Worm (Caenorhabditis elegans): ENCODE results near the gene nlp-24.

nlp-24 gene

ce11 chrV:11616813-11617212 lies 637 bp downstream of the nlp-24 start:
- 0 out of 2 replicates have a peak, but pooled peaks have one; percentile 71 for TF ChIP-seq zfp-3 (GFP tag; conservative IDR thresholded peaks at IDR 0.05)
- TF ChIP-seq madf-5 (GFP tag; IDR thresholded peaks at IDR 0.05), result 0 out of 4 replicates have a peak, but pooled peaks of 1 of the 2 experiments have one; percentile 11
- TF ChIP-seq unc-62 (GFP tag; optimal IDR thresholded peaks at IDR 0.05 in 1 of 2), result peak in 1 of 2 experiments; percentile 45
- TF ChIP-seq unc-62 (tag; optimal IDR thresholded peaks at IDR 0.05), result no peak
- TF ChIP-seq aha-1 (tag), result peak; percentile 84
- TF ChIP-seq saeg-2 (GFP tag; IDR thresholded peaks at IDR 0.05), result no peak
- TF ChIP-seq nhr-10 (tag; optimal IDR thresholded peaks at IDR 0.05), result peak; percentile 24
- TF ChIP-seq daf-16 (GFP tag; optimal IDR thresholded peaks at IDR 0.05), result no peak
- no peak for TF ChIP-seq daf-16 (tag; optimal IDR thresholded peaks at IDR 0.05)
- TF ChIP-seq zfp-2 (tag; optimal IDR thresholded peaks at IDR 0.05), result no peak
- TF ChIP-seq ama-1 (optimal IDR thresholded peaks at IDR 0.05), result peak; percentile 67

DNA sequence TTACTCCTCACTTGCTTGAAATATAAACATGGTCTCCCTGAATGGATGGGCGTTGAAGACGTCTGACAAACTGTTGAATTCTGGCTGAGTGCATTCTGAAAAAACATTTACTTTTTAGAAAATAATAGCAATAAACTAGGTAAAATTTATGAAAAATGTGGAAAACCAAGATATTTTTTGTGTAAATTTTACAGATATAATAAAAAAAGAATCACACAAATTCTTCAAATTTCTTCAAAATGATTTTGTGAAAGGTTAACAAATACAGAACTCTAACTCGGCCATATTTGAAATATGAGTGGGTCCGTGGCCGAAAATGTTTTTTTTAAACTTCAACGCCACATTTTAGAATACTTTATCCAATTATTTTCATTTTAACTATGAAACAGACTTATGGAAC lies 2.0 kb downstream of the nlp-24 start, which contains the start of gene glb-15:
TSS of gene glb-15 (minus strand) at position 101 of the 400 bp plus-strand sequence.
- TF ChIP-seq ceh-28 (tag; optimal IDR thresholded peaks at IDR 0.05), result no peak

ce11 chrV:11620081-11620480 lies 3.9 kb downstream of the nlp-24 start:
- TF ChIP-seq unc-62 (GFP tag; optimal IDR thresholded peaks at IDR 0.05 in 1 of 2) (peak in 1 of 2 experiments; percentile 47), unc-62 (tag; optimal IDR thresholded peaks at IDR 0.05) (no peak), nhr-48 (tag; optimal IDR thresholded peaks at IDR 0.05) (no peak)

- no peak for TF ChIP-seq Y5F2A.4 (GFP tag; optimal IDR thresholded peaks at IDR 0.05)
- TF ChIP-seq mdl-1 (tag; optimal IDR thresholded peaks at IDR 0.05), result no peak
- TF ChIP-seq lin-29 (GFP tag; IDR thresholded peaks at IDR 0.05), result no peak
- no peak for TF ChIP-seq zag-1 (tag; optimal IDR thresholded peaks at IDR 0.05)
- 0 out of 2 replicates have a peak, but pooled peaks have one; percentile 23 for TF ChIP-seq hmg-1.1 (GFP tag; IDR thresholded peaks at IDR 0.05)
- TF ChIP-seq daf-8 (GFP tag; IDR thresholded peaks at IDR 0.05), result no peak
- TF ChIP-seq ces-1 (GFP tag; optimal IDR thresholded peaks at IDR 0.05), result no peak
- TF ChIP-seq Y105C5A.15 (GFP tag; IDR thresholded peaks at IDR 0.05), result no peak
- no peak for TF ChIP-seq nhr-111 (GFP tag; optimal IDR thresholded peaks at IDR 0.05)
- no peak for TF ChIP-seq nhr-28 (tag; optimal IDR thresholded peaks at IDR 0.05)
- no peak for TF ChIP-seq ZK546.5 (tag; optimal IDR thresholded peaks at IDR 0.05)
- no peak for TF ChIP-seq lir-3 (tag; optimal IDR thresholded peaks at IDR 0.05)
- TF ChIP-seq lin-13 (GFP tag; optimal IDR thresholded peaks at IDR 0.05), result no peak
- TF ChIP-seq php-3 (GFP tag; IDR thresholded peaks at IDR 0.05), result no peak
- TF ChIP-seq F26F4.8 (GFP tag; conservative IDR thresholded peaks at IDR 0.05), result no peak
- TF ChIP-seq unc-62 (GFP tag; optimal IDR thresholded peaks at IDR 0.05 in 1 of 2), result peak in 1 of 2 experiments; percentile 99
- TF ChIP-seq unc-62 (tag; optimal IDR thresholded peaks at IDR 0.05), result no peak
- TF ChIP-seq mdt-29 (GFP tag; IDR thresholded peaks at IDR 0.05), result no peak
- TF ChIP-seq lin-39 (tag; optimal IDR thresholded peaks at IDR 0.05), result no peak
- TF ChIP-seq set-16 (GFP tag; IDR thresholded peaks at IDR 0.05), result no peak
- TF ChIP-seq ceh-20 (GFP tag; IDR thresholded peaks at IDR 0.05), result no peak
- TF ChIP-seq egl-43 (GFP tag; IDR thresholded peaks at IDR 0.05), result no peak
- no peak for TF ChIP-seq zip-2 (tag; optimal IDR thresholded peaks at IDR 0.05)
- TF ChIP-seq lsy-2 (tag; optimal IDR thresholded peaks at IDR 0.05), result peak in 1 of 2 experiments; percentile 17
- TF ChIP-seq ama-1 (optimal IDR thresholded peaks at IDR 0.05), result no peak
- TF ChIP-seq hlh-30 (tag; optimal IDR thresholded peaks at IDR 0.05; ENCODE audit: insufficient read depth), result peak; percentile 1
- TF ChIP-seq F49E8.2 (tag; optimal IDR thresholded peaks at IDR 0.05; ENCODE audit: borderline replicate concordance), result no peak
- TF ChIP-seq nhr-41 (GFP tag; IDR thresholded peaks at IDR 0.05), result no peak
- TF ChIP-seq ceh-62 (tag; optimal IDR thresholded peaks at IDR 0.05), result no peak
- TF ChIP-seq spr-3 (GFP tag; optimal IDR thresholded peaks at IDR 0.05), result no peak
Measured at ce11 chrV:11621276-11621675, 5.1 kb downstream of the nlp-24 start.
